Worm (Caenorhabditis elegans): ENCODE measurements around the gene C47E12.9.

The C47E12.9 gene

DNA sequence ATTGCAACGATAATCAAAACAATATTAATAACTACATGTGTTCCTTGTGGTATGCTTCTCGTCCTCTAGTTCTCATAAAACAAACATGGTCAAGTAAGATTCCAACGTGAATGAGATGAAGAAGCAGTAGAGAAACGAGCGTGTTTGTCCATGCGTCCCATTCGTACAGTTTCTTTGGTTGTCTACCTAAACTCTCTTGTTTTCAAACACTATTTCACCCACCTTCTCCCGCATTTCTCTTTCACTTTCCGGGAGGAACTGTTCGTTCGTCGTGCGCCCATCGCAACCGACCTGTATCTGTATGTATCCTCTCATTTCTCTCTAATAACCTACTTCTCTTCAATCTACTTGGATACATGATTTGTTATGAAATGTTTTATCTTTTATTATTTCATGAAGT is 33.3 kb downstream of the C47E12.9 start:
- TF ChIP-seq ets-7 (tag; optimal IDR thresholded peaks at IDR 0.05), result no peak
- TF ChIP-seq tra-4 (tag; optimal IDR thresholded peaks at IDR 0.05), result no peak
- no peak for TF ChIP-seq ceh-36 (tag; optimal IDR thresholded peaks at IDR 0.05)
- no peak for TF ChIP-seq scrt-1 (GFP tag; IDR thresholded peaks at IDR 0.05)
- no peak for TF ChIP-seq pes-1 (GFP tag; IDR thresholded peaks at IDR 0.05)
- TF ChIP-seq aly-1 (tag; optimal IDR thresholded peaks at IDR 0.05), result no peak
- no peak for TF ChIP-seq flt-1 (GFP tag; IDR thresholded peaks at IDR 0.05)
- no peak for TF ChIP-seq hnd-1 (tag; optimal IDR thresholded peaks at IDR 0.05)

DNA sequence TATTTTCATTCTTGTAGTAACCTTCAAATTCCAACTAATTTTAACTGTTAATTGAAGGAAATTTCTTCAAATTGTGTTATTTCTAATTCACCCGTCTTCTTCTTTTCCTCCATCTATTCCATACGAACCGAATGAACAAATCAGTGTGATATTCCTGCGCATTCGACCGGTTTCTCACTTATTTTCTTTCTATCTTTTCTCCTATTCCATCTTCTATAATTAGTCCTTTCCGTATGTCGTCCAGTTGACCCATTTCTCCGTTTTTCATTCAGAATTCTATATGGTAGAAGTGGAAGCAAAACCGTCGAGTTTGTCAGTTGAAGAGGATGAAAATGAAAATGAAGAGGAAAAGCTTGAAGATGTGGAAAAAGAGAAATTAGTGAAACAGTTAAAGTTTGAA is 35.0 kb downstream of the C47E12.9 start, which contains the start of gene magu-4:
TSS of gene magu-4 (plus strand) at position 218 of the 400 bp plus-strand sequence.
- TF ChIP-seq scrt-1 (GFP tag; IDR thresholded peaks at IDR 0.05), result no peak
- no peak for TF ChIP-seq ama-1 (optimal IDR thresholded peaks at IDR 0.05)
- no peak for TF ChIP-seq tbx-37 (GFP tag; conservative IDR thresholded peaks at IDR 0.05)
- TF ChIP-seq hmbx-1 (tag; optimal IDR thresholded peaks at IDR 0.05), result no peak
- TF ChIP-seq sea-1 (GFP tag; conservative IDR thresholded peaks at IDR 0.05), result no peak
- no peak for TF ChIP-seq aly-1 (tag; optimal IDR thresholded peaks at IDR 0.05)
- TF ChIP-seq tbx-11 (GFP tag; IDR thresholded peaks at IDR 0.05), result no peak
- TF ChIP-seq F13C5.2 (tag; optimal IDR thresholded peaks at IDR 0.05), result no peak
- no peak for TF ChIP-seq tra-4 (tag; optimal IDR thresholded peaks at IDR 0.05)

DNA sequence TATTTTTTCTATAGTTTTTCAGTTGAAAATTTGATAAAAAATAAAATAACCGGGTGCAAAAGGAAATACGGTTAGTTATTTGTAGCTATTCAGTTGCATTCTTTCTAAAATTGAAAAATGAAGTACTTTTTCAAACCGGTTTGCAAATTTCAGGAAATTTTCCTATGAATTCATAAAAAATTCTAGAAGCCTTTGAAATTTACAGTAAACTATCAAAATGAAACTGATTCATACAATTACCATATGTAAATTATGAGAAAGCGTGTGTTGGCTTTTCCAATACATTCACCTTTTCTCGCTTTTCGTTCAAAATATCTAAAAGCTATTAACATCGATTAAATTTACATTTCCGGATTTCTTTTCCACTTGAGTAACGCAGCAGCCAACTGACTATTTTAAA is 42.5 kb downstream of the C47E12.9 start, which contains the start of gene ent-7:
TSS of gene ent-7 (plus strand) at position 301 of the 400 bp plus-strand sequence.
- TF ChIP-seq hmg-4 (GFP tag; optimal IDR thresholded peaks at IDR 0.05) (no peak), tbx-11 (GFP tag; IDR thresholded peaks at IDR 0.05) (no peak), ama-1 (optimal IDR thresholded peaks at IDR 0.05) (no peak), tbx-37 (GFP tag; conservative IDR thresholded peaks at IDR 0.05) (no peak), tra-4 (tag; optimal IDR thresholded peaks at IDR 0.05) (no peak), B0310.2 (tag; optimal IDR thresholded peaks at IDR 0.05) (no peak), ets-7 (tag; optimal IDR thresholded peaks at IDR 0.05) (no peak), ceh-36 (tag; optimal IDR thresholded peaks at IDR 0.05) (no peak), F13C5.2 (tag; optimal IDR thresholded peaks at IDR 0.05) (no peak), sea-1 (GFP tag; conservative IDR thresholded peaks at IDR 0.05) (no peak), scrt-1 (GFP tag; IDR thresholded peaks at IDR 0.05) (no peak), aly-1 (tag; optimal IDR thresholded peaks at IDR 0.05) (no peak), pes-1 (GFP tag; IDR thresholded peaks at IDR 0.05) (no peak), hnd-1 (tag; optimal IDR thresholded peaks at IDR 0.05) (no peak), flt-1 (GFP tag; IDR thresholded peaks at IDR 0.05) (no peak), hmbx-1 (tag; optimal IDR thresholded peaks at IDR 0.05) (no peak), ceh-13 (GFP tag; optimal IDR thresholded peaks at IDR 0.05) (no peak)

DNA sequence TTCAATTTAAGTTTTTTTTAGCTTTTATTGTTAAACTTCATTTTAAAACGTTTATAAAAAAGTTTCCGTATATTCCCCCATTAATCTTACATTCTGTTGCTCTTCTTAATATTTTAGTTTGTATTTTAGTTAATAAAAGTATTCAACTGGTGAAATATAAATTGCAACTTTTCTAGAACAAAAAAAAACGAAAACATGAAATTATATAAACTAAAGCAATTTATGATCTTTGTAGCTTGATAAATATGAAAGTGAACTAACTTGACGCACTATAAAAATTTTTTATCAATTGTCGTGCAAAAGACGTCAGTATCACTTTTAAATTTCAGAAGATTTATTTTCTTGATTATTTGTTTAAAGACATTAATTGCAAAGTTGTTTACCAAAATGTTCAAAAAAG is 43.1 kb downstream of the C47E12.9 start, which contains the start of gene F44D12.2:
TSS of gene F44D12.2 (minus strand) at position 101 of the 400 bp plus-strand sequence.
- TF ChIP-seq ama-1 (optimal IDR thresholded peaks at IDR 0.05) (no peak), scrt-1 (GFP tag; IDR thresholded peaks at IDR 0.05) (no peak), B0310.2 (tag; optimal IDR thresholded peaks at IDR 0.05) (no peak), sea-1 (GFP tag; conservative IDR thresholded peaks at IDR 0.05) (no peak), F13C5.2 (tag; optimal IDR thresholded peaks at IDR 0.05) (no peak), pes-1 (GFP tag; IDR thresholded peaks at IDR 0.05) (no peak), tbx-37 (GFP tag; conservative IDR thresholded peaks at IDR 0.05) (no peak), ceh-36 (tag; optimal IDR thresholded peaks at IDR 0.05) (no peak), hnd-1 (tag; optimal IDR thresholded peaks at IDR 0.05) (no peak)

DNA sequence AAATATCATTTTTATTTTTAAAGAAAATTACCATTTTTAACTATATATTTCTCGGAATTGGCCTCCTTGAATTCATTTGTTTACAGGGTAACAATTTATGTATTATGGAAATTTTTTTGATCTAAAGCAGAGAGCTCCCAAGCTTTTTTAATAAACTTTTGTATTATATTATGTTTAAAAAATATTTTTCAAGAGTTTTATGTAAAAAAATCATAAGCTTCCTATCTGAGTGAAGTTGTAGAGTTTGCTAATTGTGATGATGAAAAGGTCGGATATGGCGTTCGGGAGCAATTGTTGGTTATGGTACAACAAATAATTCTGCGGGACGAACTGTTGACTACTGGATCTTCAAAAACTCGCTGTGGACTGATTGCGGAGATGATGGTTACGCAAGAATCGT is 46.8 kb downstream of the C47E12.9 start, which contains the start of gene F44D12.19:
TSS of gene F44D12.19 (plus strand) at position 301 of the 400 bp plus-strand sequence.
- no peak for TF ChIP-seq scrt-1 (GFP tag; IDR thresholded peaks at IDR 0.05)
- TF ChIP-seq B0310.2 (tag; optimal IDR thresholded peaks at IDR 0.05), result no peak
- no peak for TF ChIP-seq sea-1 (GFP tag; conservative IDR thresholded peaks at IDR 0.05)
- no peak for TF ChIP-seq ceh-13 (GFP tag; optimal IDR thresholded peaks at IDR 0.05)
- no peak for TF ChIP-seq F13C5.2 (tag; optimal IDR thresholded peaks at IDR 0.05)
- TF ChIP-seq aly-1 (tag; optimal IDR thresholded peaks at IDR 0.05), result no peak

DNA sequence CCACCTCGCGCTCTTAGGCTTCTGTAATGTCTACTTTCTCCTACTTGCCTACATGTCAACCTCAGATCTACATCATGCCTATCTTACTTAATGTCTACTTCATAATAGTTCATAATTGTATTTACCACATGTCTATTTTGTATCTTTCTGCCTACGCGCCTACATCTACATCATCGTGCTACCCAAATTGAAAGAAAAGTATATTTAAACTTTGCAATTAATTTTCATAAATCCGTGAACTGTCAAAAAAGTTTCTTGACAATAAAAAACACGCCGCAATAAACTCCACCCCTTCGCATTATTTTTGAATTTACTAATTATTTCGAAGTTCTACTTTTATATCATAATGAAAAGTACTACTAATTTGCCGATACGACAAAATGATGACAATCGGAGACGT is 48.5 kb downstream of the C47E12.9 start, which contains the start of gene F44D12.8:
TSS of gene F44D12.8 (plus strand) at position 301 of the 400 bp plus-strand sequence.
- no peak for TF ChIP-seq ceh-13 (GFP tag; optimal IDR thresholded peaks at IDR 0.05)
- no peak for TF ChIP-seq pes-1 (GFP tag; IDR thresholded peaks at IDR 0.05)
- TF ChIP-seq hmbx-1 (tag; optimal IDR thresholded peaks at IDR 0.05), result no peak
- no peak for TF ChIP-seq hmg-4 (GFP tag; optimal IDR thresholded peaks at IDR 0.05)
- no peak for TF ChIP-seq flt-1 (GFP tag; IDR thresholded peaks at IDR 0.05)
- TF ChIP-seq hnd-1 (tag; optimal IDR thresholded peaks at IDR 0.05), result no peak
- no peak for TF ChIP-seq ets-7 (tag; optimal IDR thresholded peaks at IDR 0.05)
- no peak for TF ChIP-seq ama-1 (optimal IDR thresholded peaks at IDR 0.05)
- TF ChIP-seq scrt-1 (GFP tag; IDR thresholded peaks at IDR 0.05), result no peak
- TF ChIP-seq tra-4 (tag; optimal IDR thresholded peaks at IDR 0.05), result no peak
